Fruit fly (Drosophila melanogaster) whole organism: Measurements from ENCODE around the gene CG15923.

Experiments used
- CG8478 ChIP-seq: fragments of >200 bp; optimal IDR thresholded peaks from 2 replicates; lab custom pipeline; 2018; ENCODE audit warnings: inconsistent platforms
- Dll ChIP-seq: fragments of >200 bp; optimal IDR thresholded peaks from 2 replicates; lab custom pipeline; 2017
- EcR ChIP-seq, 2 experiments: fragments of >200 bp; optimal IDR thresholded peaks; 2 replicates each; lab custom pipeline; 2017; ENCODE audit warnings: missing biosample characterization in 2 of 2, missing genetic modification characterization in 2 of 2, missing genetic modification reagents in 2 of 2
- pan ChIP-seq: fragments of >200 bp; optimal IDR thresholded peaks from 2 replicates; lab custom pipeline; 2017
- usp ChIP-seq: fragments of >200 bp; optimal IDR thresholded peaks from 2 replicates; lab custom pipeline; 2017; ENCODE audit warnings: missing biosample characterization, missing genetic modification characterization, mixed read lengths

DNA sequence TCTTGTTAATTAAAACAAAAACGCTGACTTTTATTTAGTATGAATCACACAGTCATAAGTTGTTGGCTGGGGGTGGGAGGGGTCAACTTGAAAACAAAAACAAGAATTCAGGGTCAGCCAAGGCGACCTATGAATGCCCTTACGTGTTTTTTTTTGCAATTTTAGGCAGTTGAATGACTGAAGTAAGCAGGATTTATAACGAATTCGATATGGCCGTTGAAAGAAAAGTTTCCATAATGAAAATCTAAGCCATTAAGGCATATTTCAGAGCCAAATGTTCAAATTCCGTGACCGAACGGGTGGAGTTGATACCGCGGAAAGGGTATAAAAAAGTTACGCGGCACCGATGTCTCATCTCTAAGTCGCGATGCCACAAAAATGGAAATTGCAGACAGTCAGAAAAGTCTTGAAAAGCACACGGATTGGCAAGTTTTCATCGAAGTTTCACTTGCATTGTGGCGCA is 17.3 kb upstream of the CG15923 start:
- TF ChIP-seq CG8478 (no peak), Dll (no peak), EcR (GFP tag; optimal IDR thresholded peaks at IDR 0.05; lab: Kevin White, UChicago) (no peak), usp (GFP tag; lab: Kevin White, UChicago) (no peak), pan (lab: Kevin White, UChicago) (no peak)
